Fruit fly (Drosophila melanogaster): ENCODE measurements around the gene CG10300.

Gene CG10300

DNA sequence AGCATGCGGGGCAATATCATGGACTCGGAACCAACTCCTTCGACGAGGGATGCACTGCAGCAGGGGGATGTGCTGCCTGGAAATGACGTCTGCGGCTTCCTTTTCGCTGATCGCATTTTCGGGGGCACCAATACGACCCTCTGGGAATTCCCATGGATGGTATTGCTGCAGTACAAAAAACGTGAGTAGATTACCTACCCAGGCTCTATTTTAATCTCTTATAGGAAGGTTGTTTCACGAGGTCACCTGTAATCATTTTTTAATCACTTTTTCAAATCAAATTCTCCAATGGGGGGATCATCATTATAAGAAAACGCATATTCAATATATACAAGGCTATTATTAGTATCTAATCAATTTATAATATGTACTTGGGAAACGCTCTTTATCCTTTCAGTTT, 24.4 kb upstream of the CG10300 start:
- no peak for TF ChIP-seq noc (tag; optimal IDR thresholded peaks at IDR 0.05)

DNA sequence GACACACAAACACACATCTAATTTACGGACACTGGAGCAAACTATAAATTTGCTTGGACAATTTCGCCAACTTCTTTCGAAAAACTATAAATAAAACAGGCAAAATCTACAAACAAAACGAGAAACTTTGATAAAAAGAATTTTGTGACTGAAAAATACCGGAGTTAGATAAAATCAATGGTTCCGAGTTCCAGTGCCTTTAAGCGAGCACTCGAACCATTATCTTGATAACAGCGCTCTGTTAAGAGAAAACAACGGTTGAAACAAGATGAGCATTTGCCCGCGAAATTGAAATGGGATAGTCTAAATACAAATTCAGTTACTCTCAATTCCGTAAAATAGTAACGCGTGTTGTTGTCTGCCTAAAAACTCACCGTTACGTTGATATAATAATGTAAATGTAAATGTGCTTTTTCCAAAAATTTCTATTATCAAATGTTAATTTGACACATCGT, 16.7 kb upstream of the CG10300 start, which contains the start of gene CG10254:
TSS of gene CG10254 (minus strand) at position 405 of the 455 bp plus-strand sequence.
- no peak for TF ChIP-seq noc (tag; optimal IDR thresholded peaks at IDR 0.05)

DNA sequence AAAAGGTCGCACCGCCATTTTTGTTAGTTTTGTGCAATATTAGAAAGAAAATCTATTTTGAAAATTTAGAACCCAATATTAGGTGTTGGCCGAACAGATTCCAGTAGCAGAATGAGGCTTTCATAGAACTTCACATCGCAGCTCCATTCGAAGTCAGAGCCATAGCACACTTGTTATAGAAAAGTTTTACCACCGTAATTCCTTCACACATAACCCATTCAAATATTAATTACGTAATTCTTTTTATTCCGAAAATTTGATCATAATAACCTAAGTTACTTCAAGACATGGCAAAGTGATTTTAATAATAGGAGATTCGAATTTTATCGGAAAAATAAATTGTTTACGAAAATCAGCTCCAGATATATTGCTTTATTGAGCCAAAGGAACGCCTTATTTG, 15.2 kb upstream of the CG10300 start, which contains the start of gene CG10252:
TSS of gene CG10252 (minus strand) at position 101 of the 400 bp plus-strand sequence.
- TF ChIP-seq noc (tag; optimal IDR thresholded peaks at IDR 0.05) = no peak

DNA sequence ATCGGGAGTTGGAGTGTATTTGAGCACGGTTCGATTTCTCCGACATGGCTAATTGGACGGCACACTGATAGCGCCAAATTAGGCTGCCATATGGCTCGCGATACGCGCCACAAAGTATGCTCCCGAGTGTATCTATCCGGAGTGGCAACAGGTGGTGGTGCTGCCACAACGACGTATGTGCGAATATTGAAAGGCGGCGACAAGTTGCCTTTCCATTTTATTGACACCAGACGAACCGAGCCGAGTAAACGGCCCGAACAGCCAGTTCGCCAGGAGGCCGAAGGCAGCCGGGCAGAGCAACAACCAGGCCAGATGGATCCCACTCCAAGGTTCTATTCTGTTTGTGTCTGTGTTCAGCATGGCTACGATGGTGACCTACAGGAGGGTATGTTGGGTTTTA, 12.5 kb upstream of the CG10300 start, which contains the start of gene prt:
TSS of gene prt (minus strand) at position 193 of the 400 bp plus-strand sequence.
- TF ChIP-seq noc (tag; optimal IDR thresholded peaks at IDR 0.05) = no peak

DNA sequence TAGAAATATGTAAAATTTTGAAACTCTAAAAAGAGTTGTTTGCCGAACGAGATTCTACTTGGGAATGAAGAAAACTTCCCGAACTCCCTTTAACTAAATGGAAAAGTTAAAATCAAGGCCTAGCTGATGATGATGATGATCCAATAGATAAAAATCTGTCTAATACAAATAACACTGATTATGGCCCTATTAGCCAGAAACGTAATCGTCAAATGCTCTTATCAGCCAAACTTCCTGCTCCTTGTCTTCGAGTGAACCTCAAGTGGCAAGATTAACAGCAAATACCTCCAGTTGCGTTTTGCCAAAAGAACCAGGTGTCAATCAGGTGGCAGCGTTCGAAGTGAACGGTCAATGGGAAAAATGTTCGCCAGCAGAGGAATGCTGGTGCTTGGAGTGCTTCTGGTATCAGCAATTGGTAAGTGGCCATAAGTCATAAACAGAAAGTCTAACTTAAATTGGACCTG, 11.0 kb upstream of the CG10300 start, which contains the start of the genes CG31468 and Gba1a:
TSS of gene CG31468 (minus strand) at position 51 of the 464 bp plus-strand sequence.
TSS of gene Gba1a (plus strand) at position 318 of the 464 bp plus-strand sequence.
- no peak for TF ChIP-seq noc (tag; optimal IDR thresholded peaks at IDR 0.05)

DNA sequence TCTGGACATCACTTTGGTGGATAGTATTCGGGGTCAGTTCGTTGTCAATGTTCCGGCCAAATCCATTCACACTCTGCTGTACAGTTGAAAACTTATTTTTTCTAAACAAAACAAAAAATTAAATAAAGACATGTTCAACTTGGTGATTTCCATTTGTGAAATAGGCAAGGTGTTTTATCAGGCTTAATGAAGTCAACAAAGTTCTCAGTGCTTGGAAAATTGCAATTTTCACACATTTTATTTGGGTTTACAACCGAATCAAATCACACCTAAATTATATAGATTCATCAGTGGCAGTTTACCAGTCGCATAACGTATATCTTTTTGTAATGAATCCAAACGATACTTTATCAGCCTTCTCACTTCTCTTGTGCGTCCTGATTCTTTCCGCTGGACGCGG, 8.9 kb upstream of the CG10300 start, which contains the start of gene Qsox4:
TSS of gene Qsox4 (plus strand) at position 301 of the 400 bp plus-strand sequence.
- TF ChIP-seq noc (tag; optimal IDR thresholded peaks at IDR 0.05) = no peak

DNA sequence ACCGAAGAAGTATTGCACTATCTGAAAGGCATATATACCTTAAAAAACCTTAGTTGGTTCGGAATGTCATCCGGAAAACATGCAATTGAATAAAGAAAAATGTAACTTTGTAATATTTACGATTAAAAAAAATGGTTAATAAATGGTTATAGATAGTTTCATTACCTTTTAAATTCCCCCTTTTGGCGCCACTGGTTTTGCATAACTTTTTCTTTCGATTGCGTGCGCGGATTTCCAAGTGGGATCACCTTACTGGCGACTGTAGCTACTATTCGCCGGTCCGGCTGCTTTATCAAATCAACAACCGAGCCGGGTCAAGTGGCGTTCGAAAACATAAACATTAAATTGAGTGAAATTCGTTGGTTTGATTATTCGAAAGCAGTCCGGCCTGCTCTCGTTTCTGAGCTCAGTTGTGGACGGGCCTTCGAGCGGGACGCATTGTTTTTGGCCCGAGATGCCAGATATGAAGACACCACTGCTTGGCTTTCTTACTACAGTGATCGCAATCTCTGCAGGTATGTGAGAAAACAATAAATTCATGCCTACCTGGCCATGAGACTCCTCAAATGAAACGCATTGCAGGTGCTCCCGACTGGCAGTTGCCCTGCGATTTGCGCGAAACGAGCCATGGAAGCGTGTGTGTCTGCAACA, 6.8 kb upstream of the CG10300 start, which contains the start of gene Gba1b:
TSS of gene Gba1b (plus strand) at position 422 of the 651 bp plus-strand sequence.
- no peak for TF ChIP-seq noc (tag; optimal IDR thresholded peaks at IDR 0.05)

DNA sequence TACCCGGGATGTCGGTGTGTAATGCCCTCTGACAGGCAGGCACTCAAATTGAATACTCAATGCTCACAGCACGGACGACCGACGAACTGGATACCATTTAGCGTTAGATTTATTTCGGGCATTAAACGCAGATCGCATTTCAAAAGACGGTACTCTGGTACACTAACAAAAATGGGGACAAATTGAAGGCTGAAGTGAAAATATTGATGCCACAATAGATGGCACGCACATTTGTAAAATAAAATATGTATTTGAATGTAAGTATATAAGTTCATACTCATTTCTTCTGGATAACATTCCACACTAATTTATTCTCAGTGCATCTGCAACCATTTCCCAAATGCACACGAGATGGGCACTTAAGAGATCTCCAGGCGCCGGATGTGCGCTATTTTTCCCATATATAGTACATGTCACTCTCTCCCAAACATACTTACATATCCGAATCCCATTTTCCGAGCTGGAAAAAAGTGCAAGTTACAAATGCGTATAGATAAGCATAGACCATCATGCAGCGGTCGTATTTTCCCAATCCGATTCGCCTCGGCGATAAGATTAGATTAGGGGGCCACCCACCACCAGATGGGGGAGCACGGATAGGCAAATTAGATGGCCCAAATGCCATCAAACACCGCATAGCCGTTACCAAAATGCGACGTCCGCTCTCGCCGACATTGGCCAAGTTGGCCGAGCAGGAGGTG, 1.7 kb upstream of the CG10300 start, which contains the start of gene CG10301:
TSS of gene CG10301 (plus strand) at position 651 of the 701 bp plus-strand sequence.
- no peak for TF ChIP-seq noc (tag; optimal IDR thresholded peaks at IDR 0.05)

DNA sequence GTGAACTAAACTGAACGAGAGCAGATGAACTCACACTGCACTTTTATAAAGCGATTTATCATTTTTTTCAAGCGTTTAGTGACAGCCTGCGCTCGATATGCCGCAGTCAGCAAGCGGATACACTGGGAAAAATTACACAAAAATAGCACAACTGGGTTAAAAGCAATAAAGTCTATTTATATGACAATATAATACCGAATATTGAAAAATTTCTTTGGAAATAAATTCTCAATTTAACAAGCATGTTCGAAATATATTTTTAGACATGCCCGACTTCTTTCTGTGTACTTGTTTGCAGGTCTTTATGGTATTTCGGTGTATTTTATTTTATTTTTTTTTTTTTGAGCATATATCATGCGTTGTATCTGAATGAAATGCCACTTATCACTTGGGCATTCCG, 2.6 kb downstream of the CG10300 start:
- no peak for TF ChIP-seq noc (tag; optimal IDR thresholded peaks at IDR 0.05)

DNA sequence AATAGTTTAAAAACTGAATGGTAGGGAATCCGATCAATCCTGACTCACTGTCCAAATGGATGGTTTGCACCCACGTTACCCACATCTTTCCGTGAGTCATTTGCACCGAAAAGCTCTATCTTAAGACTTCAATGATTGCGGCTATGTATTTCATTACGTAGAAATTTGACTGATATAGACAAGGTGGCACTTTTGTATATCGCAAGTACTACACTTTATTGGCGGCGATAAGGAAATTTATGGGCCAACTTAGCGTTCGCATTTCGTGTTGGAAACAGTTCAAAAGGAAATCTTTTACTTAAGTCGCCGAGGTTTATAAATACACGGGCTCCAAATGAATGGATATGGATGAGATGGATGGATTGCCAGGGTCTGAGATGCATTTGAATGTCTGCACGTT, 3.5 kb downstream of the CG10300 start:
- TF ChIP-seq noc (tag; optimal IDR thresholded peaks at IDR 0.05) = peak; percentile 42

DNA sequence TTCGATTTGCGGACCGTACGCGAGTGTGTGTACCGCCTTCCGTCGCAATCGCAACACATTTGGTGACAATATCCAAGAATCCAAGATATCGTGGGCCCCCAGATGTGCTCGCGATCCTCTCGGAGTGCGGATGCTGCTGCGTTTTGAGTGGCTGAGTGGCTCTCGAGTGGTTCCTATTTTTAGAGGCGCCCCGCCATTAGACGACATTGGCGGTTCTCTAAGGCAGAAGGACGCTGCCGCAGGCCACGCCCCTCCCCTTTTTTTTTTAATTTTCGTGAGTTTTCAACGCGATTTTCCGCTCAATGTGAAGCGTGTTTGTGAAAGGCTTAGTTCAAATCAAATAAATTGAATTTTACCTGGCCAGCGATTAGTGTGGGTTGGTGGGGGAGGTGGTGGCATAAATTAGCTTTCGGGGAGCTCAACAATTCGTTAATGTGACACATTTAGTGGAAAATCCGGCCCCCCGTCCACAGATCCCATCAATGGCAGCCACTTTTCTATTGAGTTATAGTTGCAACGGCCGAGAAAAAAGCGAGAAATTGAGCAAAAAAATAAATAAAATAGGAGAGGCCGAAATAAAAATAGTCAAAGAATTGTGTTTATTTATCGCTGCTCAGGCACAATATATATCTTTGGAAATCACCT, 7.1 kb downstream of the CG10300 start, which contains the start of gene nau:
TSS of gene nau (minus strand) at position 61 of the 645 bp plus-strand sequence.
- no peak for TF ChIP-seq noc (tag; optimal IDR thresholded peaks at IDR 0.05)

DNA sequence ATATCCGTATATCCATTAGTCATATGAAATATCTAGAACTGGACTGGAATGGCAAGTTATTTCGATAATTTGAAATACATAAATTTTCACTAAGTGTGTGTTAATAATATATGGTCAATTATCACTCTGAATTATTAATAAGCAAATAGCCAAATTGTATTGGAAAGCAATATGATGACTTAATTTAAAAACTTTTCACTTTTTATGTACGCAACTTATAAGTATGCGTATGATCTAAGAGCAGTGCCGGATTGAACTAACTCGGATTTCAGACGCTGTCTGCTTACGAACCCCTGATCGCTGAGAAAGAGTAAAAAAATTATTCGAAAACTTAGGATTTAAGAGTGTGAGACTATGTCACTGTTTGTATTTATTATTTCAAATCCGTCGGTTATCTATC, 10.2 kb downstream of the CG10300 start, which contains the start of gene CG10232:
TSS of gene CG10232 (minus strand) at position 101 of the 400 bp plus-strand sequence.
- TF ChIP-seq noc (tag; optimal IDR thresholded peaks at IDR 0.05) = no peak

DNA sequence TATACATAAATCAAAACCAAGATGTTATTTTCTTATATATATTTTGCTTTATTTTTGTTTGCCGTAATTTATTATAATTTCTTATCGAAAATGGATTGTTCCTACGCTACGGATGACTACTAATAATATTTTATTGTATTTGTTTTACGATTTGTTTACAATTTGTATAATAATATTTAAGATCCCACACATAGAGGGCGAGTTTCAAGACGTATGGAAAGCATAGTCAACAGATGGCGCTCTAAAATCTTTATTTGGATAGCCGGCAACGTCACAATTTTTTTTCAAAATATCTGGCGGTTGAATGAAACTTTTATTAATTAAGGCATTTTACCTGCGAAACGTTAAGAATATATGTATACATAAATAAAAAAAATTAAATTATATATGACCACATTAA, 10.6 kb downstream of the CG10300 start:
- TF ChIP-seq noc (tag; optimal IDR thresholded peaks at IDR 0.05) = peak; percentile 44

DNA sequence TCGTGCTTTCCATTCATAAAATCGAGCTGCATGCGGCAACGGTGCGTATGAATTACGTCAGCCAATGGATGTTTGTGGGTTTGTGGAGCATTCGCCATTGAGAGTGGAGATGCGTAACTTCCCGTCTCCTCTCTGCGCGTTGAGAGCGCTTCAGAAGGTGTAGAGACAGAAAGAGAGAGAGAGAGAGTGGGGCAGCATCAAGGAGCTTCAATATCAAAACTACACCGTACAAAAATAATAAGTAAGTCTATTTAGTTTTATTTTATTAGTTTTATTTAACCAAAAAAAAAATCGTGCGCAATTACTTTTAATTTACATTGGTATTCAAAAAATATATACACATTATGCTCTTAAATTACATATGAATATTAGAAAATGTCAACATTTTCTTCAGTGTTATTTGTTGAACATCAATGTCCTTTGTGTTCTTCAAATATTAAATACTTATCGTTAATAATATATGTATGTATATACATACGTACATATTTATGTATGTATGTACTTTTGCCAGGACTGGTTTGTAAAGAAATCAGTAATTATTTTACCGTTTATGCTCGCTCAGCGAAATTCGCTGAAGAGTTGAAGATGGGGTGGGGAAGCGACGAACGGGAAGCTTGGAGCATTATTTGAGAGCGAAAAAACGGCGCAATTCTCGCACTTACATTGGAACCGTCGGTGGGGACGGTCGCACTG, 11.5 kb downstream of the CG10300 start, which contains the start of gene CG10365:
TSS of gene CG10365 (plus strand) at position 652 of the 693 bp plus-strand sequence.
- TF ChIP-seq noc (tag; optimal IDR thresholded peaks at IDR 0.05) = peak; percentile 89

Data from whole organism, larva.